Fruit fly (Drosophila melanogaster) whole organism, embryonic: ENCODE data around the gene Cnot4.
A peak's percentile ranks its signal among the peaks of the same experiment; 100 is the strongest.

Experiments
- Awh ChIP-seq: fragments of 200-800 bp; sonication (Bioruptor generic); IDR thresholded peaks from 2 replicates; pipeline ENCODE4, ENCODE4 v1.3.6; 2022; ENCODE audit warnings: missing biosample characterization, missing genetic modification characterization
- CG10979 ChIP-seq: fragments of 200-800 bp; sonication (Bioruptor generic); optimal IDR thresholded peaks from 2 replicates; lab custom pipeline; 2018; ENCODE audit warnings: missing biosample characterization, mild to moderate bottlenecking, missing genetic modification characterization, moderate library complexity
- CG11504 ChIP-seq: fragments of 200-800 bp; sonication (Bioruptor generic); optimal IDR thresholded peaks from 3 replicates; lab custom pipeline; 2019; ENCODE audit warnings: missing biosample characterization, mild to moderate bottlenecking, missing genetic modification characterization, moderate library complexity
- CG11560 ChIP-seq: fragments of 200-800 bp; sonication (Bioruptor generic); IDR thresholded peaks from 3 replicates; pipeline ENCODE4 v1.3.6; 2022; ENCODE audit warnings: missing biosample characterization, missing genetic modification characterization
- CG12155 ChIP-seq: fragments of 200-800 bp; sonication (Bioruptor generic); optimal IDR thresholded peaks from 3 replicates; lab custom pipeline; 2016; ENCODE audit warnings: missing biosample characterization, missing genetic modification characterization
- CG15479 ChIP-seq: fragments of 200-800 bp; sonication (Bioruptor generic); optimal IDR thresholded peaks from 3 replicates; lab custom pipeline; 2019; ENCODE audit warnings: missing biosample characterization, mild to moderate bottlenecking, missing genetic modification characterization, moderate library complexity
- CG16863 ChIP-seq: fragments of 200-800 bp; sonication (Bioruptor generic); optimal IDR thresholded peaks from 3 replicates; lab custom pipeline; 2016; ENCODE audit warnings: missing biosample characterization, missing genetic modification characterization
- CG1832 ChIP-seq: fragments of 200-800 bp; sonication (Bioruptor generic); optimal IDR thresholded peaks from 2 replicates; lab custom pipeline; 2017; ENCODE audit warnings: missing biosample characterization, mild to moderate bottlenecking, missing genetic modification characterization, inconsistent platforms
- CG18619 ChIP-seq: fragments of 200-800 bp; sonication (Bioruptor generic); optimal IDR thresholded peaks from 3 replicates; lab custom pipeline; 2017; ENCODE audit warnings: missing biosample characterization, mild to moderate bottlenecking, missing genetic modification characterization
- CG2116 ChIP-seq: fragments of 200-800 bp; sonication (Bioruptor generic); optimal IDR thresholded peaks from 3 replicates; lab custom pipeline; 2018; ENCODE audit warnings: missing biosample characterization, mild to moderate bottlenecking, missing genetic modification characterization
- CG2129 ChIP-seq: fragments of 200-800 bp; sonication (Bioruptor generic); IDR thresholded peaks from 2 replicates; pipeline ENCODE4 v1.3.6; 2022; ENCODE audit warnings: missing biosample characterization, missing genetic modification characterization; ENCODE audit not compliant: partially characterized antibody
- CG30020 ChIP-seq: fragments of 200-800 bp; optimal IDR thresholded peaks from 2 replicates; lab custom pipeline; 2019; ENCODE audit warnings: missing biosample characterization, mild to moderate bottlenecking, missing genetic modification characterization, moderate library complexity
- CG31224 ChIP-seq: fragments of 200-800 bp; sonication (Bioruptor generic); IDR thresholded peaks from 2 replicates; pipeline ENCODE4 v1.3.6; 2022; ENCODE audit warnings: missing biosample characterization, missing genetic modification characterization
- CG31365 ChIP-seq: fragments of 200-800 bp; sonication (Bioruptor generic); optimal IDR thresholded peaks from 2 replicates; lab custom pipeline; 2018; ENCODE audit warnings: missing biosample characterization, mild to moderate bottlenecking, missing genetic modification characterization
- CG33213 ChIP-seq: fragments of 200-800 bp; sonication (Bioruptor generic); optimal IDR thresholded peaks from 3 replicates; lab custom pipeline; 2016; ENCODE audit warnings: missing biosample characterization, missing genetic modification characterization
- CG3726 ChIP-seq: fragments of 200-800 bp; sonication (Bioruptor generic); IDR thresholded peaks from 3 replicates; pipeline ENCODE4, ENCODE4 v1.3.6; 2022; ENCODE audit warnings: missing biosample characterization, missing genetic modification characterization
- CG6683 ChIP-seq: fragments of 200-800 bp; sonication (Bioruptor generic); optimal IDR thresholded peaks from 2 replicates; lab custom pipeline; 2017; ENCODE audit warnings: missing biosample characterization, mild to moderate bottlenecking, missing genetic modification characterization, missing genetic modification reagents
- CG6813 ChIP-seq: fragments of 200-800 bp; sonication (Bioruptor generic); optimal IDR thresholded peaks from 2 replicates; lab custom pipeline; 2017; ENCODE audit warnings: missing biosample characterization, missing genetic modification characterization, mild to moderate bottlenecking, moderate library complexity, missing genetic modification reagents
- CG7745 ChIP-seq: fragments of 200-800 bp; sonication (Bioruptor generic); optimal IDR thresholded peaks from 2 replicates; lab custom pipeline; 2018; ENCODE audit warnings: missing biosample characterization, mild to moderate bottlenecking, missing genetic modification characterization, moderate library complexity
- CG8359 ChIP-seq: fragments of 200-800 bp; sonication (Bioruptor generic); optimal IDR thresholded peaks from 2 replicates; lab custom pipeline; 2017; ENCODE audit warnings: missing biosample characterization, mild to moderate bottlenecking, missing genetic modification characterization, borderline replicate concordance
- CG9215 ChIP-seq: fragments of 200-800 bp; sonication (Bioruptor generic); IDR thresholded peaks from 2 replicates; pipeline ENCODE4 v1.3.6; 2022; ENCODE audit warnings: missing biosample characterization, missing genetic modification characterization
- CG9797 ChIP-seq: fragments of 200-800 bp; sonication (Bioruptor generic); optimal IDR thresholded peaks from 3 replicates; lab custom pipeline; 2018; ENCODE audit warnings: missing biosample characterization, mild to moderate bottlenecking, missing genetic modification characterization
- CG9876 ChIP-seq: fragments of 200-800 bp; sonication (Bioruptor generic); optimal IDR thresholded peaks from 2 replicates; lab custom pipeline; 2016; ENCODE audit warnings: missing biosample characterization, missing genetic modification characterization
- Dfd ChIP-seq, 2 experiments: fragments of >200 bp; optimal IDR thresholded peaks; 2 replicates each; lab custom pipeline; 2017; ENCODE audit warnings: missing biosample characterization in 2 of 2, missing genetic modification characterization in 2 of 2
- Doc3 ChIP-seq: fragments of 200-800 bp; sonication (Bioruptor generic); IDR thresholded peaks from 3 replicates; pipeline ENCODE4 v1.3.6; 2022; ENCODE audit warnings: missing biosample characterization, missing genetic modification characterization; ENCODE audit not compliant: partially characterized antibody
- Drgx ChIP-seq: fragments of 200-800 bp; sonication (Bioruptor generic); IDR thresholded peaks from 2 replicates; pipeline ENCODE4 v1.3.6; 2022; ENCODE audit warnings: missing biosample characterization, missing genetic modification characterization
- Fer1 ChIP-seq: fragments of 200-800 bp; sonication (Bioruptor generic); optimal IDR thresholded peaks from 2 replicates; lab custom pipeline; 2017; ENCODE audit warnings: missing biosample characterization, mild to moderate bottlenecking, missing genetic modification characterization
- H2.0 ChIP-seq: fragments of 200-800 bp; sonication (Bioruptor generic); IDR thresholded peaks from 2 replicates; pipeline ENCODE4 v1.3.6; 2022; ENCODE audit warnings: missing biosample characterization, missing genetic modification characterization
- Hmx ChIP-seq: fragments of 200-800 bp; sonication (Bioruptor generic); optimal IDR thresholded peaks from 2 replicates; lab custom pipeline; 2016; ENCODE audit warnings: missing biosample characterization, missing genetic modification characterization
- Max ChIP-seq: fragments of 200-800 bp; sonication (Bioruptor generic); optimal IDR thresholded peaks from 2 replicates; lab custom pipeline; 2016; ENCODE audit warnings: missing biosample characterization, mild to moderate bottlenecking, missing genetic modification characterization
- NK7.1 ChIP-seq: fragments of 200-800 bp; sonication (Bioruptor generic); optimal IDR thresholded peaks from 3 replicates; lab custom pipeline; 2016; ENCODE audit warnings: missing biosample characterization, missing genetic modification characterization
- Sry-δ ChIP-seq: fragments of 200-800 bp; sonication (Bioruptor generic); optimal IDR thresholded peaks from 2 replicates; lab custom pipeline; 2016; ENCODE audit warnings: missing biosample characterization, missing genetic modification characterization
- Usf ChIP-seq: fragments of 200-800 bp; sonication (Bioruptor generic); optimal IDR thresholded peaks from 2 replicates; lab custom pipeline; 2017; ENCODE audit warnings: missing genotype, missing biosample characterization, missing genetic modification characterization
- amos ChIP-seq: fragments of 200-800 bp; sonication (Bioruptor generic); IDR thresholded peaks from 2 replicates; pipeline ENCODE4 v1.3.6; 2022; ENCODE audit warnings: missing biosample characterization, missing genetic modification characterization; ENCODE audit not compliant: partially characterized antibody
- ara ChIP-seq: fragments of 200-800 bp; sonication (Bioruptor generic); IDR thresholded peaks from 2 replicates; pipeline ENCODE4 v1.3.6; 2022; ENCODE audit warnings: missing biosample characterization, missing genetic modification characterization
- croc ChIP-seq: fragments of 200-800 bp; sonication (Bioruptor generic); conservative IDR thresholded peaks from 3 replicates; pipeline ENCODE4 v1.3.6; 2022; ENCODE audit warnings: missing biosample characterization, missing genetic modification characterization
- crol ChIP-seq: fragments of 200-800 bp; sonication (Bioruptor generic); IDR thresholded peaks from 2 replicates; pipeline ENCODE4 v1.3.6; 2022; ENCODE audit warnings: missing biosample characterization, missing genetic modification characterization
- dmrt11E ChIP-seq: fragments of 200-800 bp; sonication (Bioruptor generic); optimal IDR thresholded peaks from 3 replicates; lab custom pipeline; 2018; ENCODE audit warnings: missing biosample characterization, mild to moderate bottlenecking, missing genetic modification characterization, moderate library complexity
- gce ChIP-seq: fragments of 200-800 bp; sonication (Bioruptor generic); IDR thresholded peaks from 3 replicates; pipeline ENCODE4 v1.3.6; 2022; ENCODE audit warnings: missing biosample characterization, missing genetic modification characterization
- hkb ChIP-seq, 2 experiments: fragments of 200-800 bp in 1 of 2; fragments of >200 bp in 1 of 2; sonication (Bioruptor generic) in 1 of 2; IDR thresholded peaks in 1 of 2; optimal IDR thresholded peaks in 1 of 2; 2 replicates each; pipeline versions ENCODE4 v1.3.6 to Lab custom; 2017 to 2022; ENCODE audit warnings: missing biosample characterization in 1 of 2, missing genetic modification characterization in 1 of 2
- otp ChIP-seq: fragments of 200-800 bp; sonication (Bioruptor generic); IDR thresholded peaks from 3 replicates; pipeline ENCODE4, ENCODE4 v1.3.6; 2022; ENCODE audit warnings: missing biosample characterization, missing genetic modification characterization
- pnt ChIP-seq: fragments of 200-800 bp; sonication (Bioruptor generic); optimal IDR thresholded peaks from 3 replicates; lab custom pipeline; 2016; ENCODE audit warnings: missing biosample characterization, missing genetic modification characterization
- row ChIP-seq: fragments of 200-800 bp; sonication (Bioruptor generic); IDR thresholded peaks from 3 replicates; pipeline ENCODE4 v1.3.6; 2022; ENCODE audit warnings: missing biosample characterization, missing genetic modification characterization
- run ChIP-seq: fragments of 200-800 bp; sonication (Bioruptor generic); optimal IDR thresholded peaks from 3 replicates; lab custom pipeline; 2018; ENCODE audit warnings: missing biosample characterization, mild to moderate bottlenecking, missing genetic modification characterization
- sd ChIP-seq: fragments of 200-800 bp; sonication (Bioruptor generic); optimal IDR thresholded peaks from 3 replicates; lab custom pipeline; 2018; ENCODE audit warnings: missing biosample characterization, mild to moderate bottlenecking, missing genetic modification characterization, moderate library complexity
- sens ChIP-seq: fragments of 200-800 bp; sonication (Bioruptor generic); peaks from one replicate; lab custom pipeline; 2016; ENCODE audit warnings: missing biosample characterization, missing genetic modification characterization
- stc ChIP-seq: fragments of 200-800 bp; sonication (Bioruptor generic); IDR thresholded peaks from 2 replicates; pipeline ENCODE4 v1.3.6; 2022; ENCODE audit warnings: missing biosample characterization, missing genetic modification characterization
- tap ChIP-seq: fragments of 200-800 bp; optimal IDR thresholded peaks from 3 replicates; lab custom pipeline; 2019; ENCODE audit warnings: missing biosample characterization, mild to moderate bottlenecking, missing genetic modification characterization, moderate library complexity

Cnot4 gene

DNA sequence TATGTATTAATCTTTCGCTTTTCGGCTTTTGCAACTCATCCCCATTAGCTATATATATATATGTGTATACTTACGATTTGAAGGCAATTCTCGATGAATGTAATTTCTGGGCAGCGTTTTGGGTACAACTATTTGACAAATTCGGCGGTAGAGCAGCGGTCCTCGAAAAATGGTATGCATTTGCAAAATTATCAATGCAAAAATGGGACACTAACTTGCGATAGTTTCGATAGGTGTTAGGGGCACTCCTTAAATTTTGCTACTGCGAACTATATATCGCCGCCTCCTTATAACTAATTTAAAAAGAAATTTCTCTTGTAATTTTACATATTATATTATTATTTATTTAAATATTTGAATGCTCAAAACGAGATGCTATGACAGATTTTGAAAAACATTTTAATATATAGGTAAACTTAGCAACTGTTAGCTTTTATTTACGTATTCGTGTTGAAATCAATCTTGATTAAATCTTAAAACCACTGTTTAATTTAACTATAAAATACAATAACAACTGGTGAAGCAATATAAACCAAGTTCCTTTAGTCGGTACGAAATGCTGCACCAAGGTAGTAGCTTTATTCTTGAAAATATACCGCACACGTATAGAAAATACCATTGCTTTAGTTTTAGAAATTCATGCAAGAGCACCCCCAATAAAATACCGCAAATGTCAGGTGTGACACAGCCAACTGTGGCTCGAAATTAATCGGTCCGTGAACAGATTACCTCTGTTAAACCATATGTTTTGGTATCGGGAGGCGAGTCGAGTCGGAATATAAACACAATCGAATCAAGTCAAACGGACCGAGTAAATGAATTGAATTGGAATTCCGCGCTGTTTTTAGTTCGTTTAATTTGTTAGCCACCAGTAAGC is 17.0 kb downstream of the Cnot4 start, which contains the start of the genes CG5355 and Klp31E (continued):
- TF ChIP-seq CG11504 (tag; lab: Kevin White, UChicago) (peak; percentile 79), CG8359 (peak; percentile 14), sens (GFP tag; lab: Kevin White, UChicago) (peak; percentile 93), CG6683 (GFP tag; lab: Kevin White, UChicago) (no peak), CG6813 (no peak), CG11560 (tag; lab: Robert Waterston, UW) (no peak), CG2129 (GFP tag; lab: Robert Waterston, UW) (no peak; the same call in 1 of the 2 replicates), CG1832 (GFP tag; lab: Kevin White, UChicago) (no peak), Usf (peak; percentile 71), CG12155 (peak; percentile 41), CG16863 (peak; percentile 52), Sry-δ (GFP tag; lab: Kevin White, UChicago) (peak; percentile 69), Dfd (GFP tag; optimal IDR thresholded peaks at IDR 0.05; lab: Kevin White, UChicago) (no peak), row (GFP tag; lab: Robert Waterston, UW) (peak; percentile 88), CG2116 (GFP tag; lab: Kevin White, UChicago) (peak; percentile 81), Awh (GFP tag; lab: Robert Waterston, UW) (no peak), gce (GFP tag; lab: Robert Waterston, UW) (peak; percentile 32; the same call in 1 of the 3 replicates), pnt (GFP tag; lab: Kevin White, UChicago) (peak; percentile 5), CG30020 (tag; lab: Kevin White, UChicago) (peak; percentile 95), CG10979 (tag; lab: Kevin White, UChicago) (peak; percentile 72), CG9215 (GFP tag; lab: Robert Waterston, UW) (no peak), sd (tag; lab: Kevin White, UChicago) (no peak), tap (peak; percentile 65), H2.0 (GFP tag; lab: Robert Waterston, UW) (peak; percentile 31), CG31224 (GFP tag; lab: Robert Waterston, UW) (peak; percentile 59), run (tag; lab: Kevin White, UChicago) (no peak), Doc3 (GFP tag; lab: Robert Waterston, UW) (peak; percentile 72), amos (GFP tag; lab: Robert Waterston, UW) (peak; percentile 68; the same call in 1 of the 2 replicates), Drgx (GFP tag; lab: Robert Waterston, UW) (peak; percentile 37), CG7745 (tag; lab: Kevin White, UChicago) (no peak), CG31365 (tag; lab: Kevin White, UChicago) (no peak), hkb (optimal IDR thresholded peaks at IDR 0.05; lab: Kevin White, UChicago) (no peak), hkb (GFP tag; IDR thresholded peaks at IDR 0.05; lab: Robert Waterston, UW) (0 out of 2 replicates have a peak, but pooled peaks have one; percentile 24), crol (no peak), Fer1 (GFP tag; lab: Kevin White, UChicago) (peak; percentile 34), stc (GFP tag; lab: Robert Waterston, UW) (0 out of 2 replicates have a peak, but pooled peaks have one; percentile 26), CG3726 (GFP tag; lab: Robert Waterston, UW) (no peak), CG18619 (GFP tag; lab: Kevin White, UChicago) (peak; percentile 75), dmrt11E (tag; lab: Kevin White, UChicago) (peak; percentile 80), CG15479 (GFP tag; lab: Kevin White, UChicago) (no peak), NK7.1 (GFP tag; lab: Kevin White, UChicago) (peak; percentile 20), Max (GFP tag; lab: Kevin White, UChicago) (peak; percentile 28), ara (GFP tag; lab: Robert Waterston, UW) (peak; percentile 72), CG9797 (peak; percentile 34), CG33213 (GFP tag; lab: Kevin White, UChicago) (peak; percentile 52), otp (GFP tag; lab: Robert Waterston, UW) (no peak), CG9876 (no peak), croc (GFP tag; lab: Robert Waterston, UW) (peak; percentile 38), Hmx (GFP tag; lab: Kevin White, UChicago) (no peak)
